Worm (Caenorhabditis elegans): ENCODE data around the gene ZC196.5.

Gene ZC196.5

ce11 chrV:8754670-8755069 lies 25.5 kb downstream of the ZC196.5 start, which contains the start of gene B0507.4:
Gene B0507.4 (plus strand): TSS chrV:8754970.
- no peak for TF ChIP-seq fos-1 (tag; optimal IDR thresholded peaks at IDR 0.05)
- no peak for TF ChIP-seq zag-1 (tag; optimal IDR thresholded peaks at IDR 0.05)
- TF ChIP-seq pqm-1 (tag; optimal IDR thresholded peaks at IDR 0.05): no peak
- no peak for TF ChIP-seq nhr-25 (tag; optimal IDR thresholded peaks at IDR 0.05)
- no peak for TF ChIP-seq ceh-9 (tag; optimal IDR thresholded peaks at IDR 0.05)

ce11 chrV:8758618-8759017 lies 29.4 kb downstream of the ZC196.5 start, which contains the start of gene B0507.7:
Gene B0507.7 (minus strand): TSS chrV:8758718.
- TF ChIP-seq sea-2 (GFP tag; optimal IDR thresholded peaks at IDR 0.05) (no peak), R02D3.7 (tag; optimal IDR thresholded peaks at IDR 0.05) (no peak)

DNA sequence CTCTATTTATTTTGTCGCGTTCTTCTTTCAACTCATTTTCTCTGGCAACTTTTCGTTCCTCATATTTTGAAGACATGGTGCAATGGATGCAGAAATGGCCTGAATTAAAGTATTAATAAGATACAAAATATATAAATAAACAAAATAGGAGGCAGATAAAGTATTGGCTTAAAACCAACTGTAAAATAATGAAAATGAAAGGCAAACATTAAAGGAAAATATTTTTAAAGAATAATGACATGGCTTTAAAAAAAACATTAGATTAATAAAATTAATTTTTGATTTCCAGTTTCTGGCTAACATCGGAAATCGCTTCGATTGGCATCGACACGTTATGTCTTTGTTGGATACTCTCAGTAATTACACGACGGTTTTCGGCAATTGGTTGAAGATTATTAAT lies 31.2 kb downstream of the ZC196.5 start, which contains the start of gene ddn-1:
Gene ddn-1, minus strand, starts transcription at position 101 of the 400 bp plus-strand sequence.
- TF ChIP-seq elt-1 (tag; optimal IDR thresholded peaks at IDR 0.05) (no peak), mml-1 (tag; optimal IDR thresholded peaks at IDR 0.05) (no peak), fos-1 (tag; optimal IDR thresholded peaks at IDR 0.05) (no peak), nfya-1 (tag; optimal IDR thresholded peaks at IDR 0.05; ENCODE audit: insufficient read depth) (no peak), nhr-237 (tag; optimal IDR thresholded peaks at IDR 0.05) (no peak), jun-1 (tag; optimal IDR thresholded peaks at IDR 0.05) (no peak), ama-1 (optimal IDR thresholded peaks at IDR 0.05) (no peak)

DNA sequence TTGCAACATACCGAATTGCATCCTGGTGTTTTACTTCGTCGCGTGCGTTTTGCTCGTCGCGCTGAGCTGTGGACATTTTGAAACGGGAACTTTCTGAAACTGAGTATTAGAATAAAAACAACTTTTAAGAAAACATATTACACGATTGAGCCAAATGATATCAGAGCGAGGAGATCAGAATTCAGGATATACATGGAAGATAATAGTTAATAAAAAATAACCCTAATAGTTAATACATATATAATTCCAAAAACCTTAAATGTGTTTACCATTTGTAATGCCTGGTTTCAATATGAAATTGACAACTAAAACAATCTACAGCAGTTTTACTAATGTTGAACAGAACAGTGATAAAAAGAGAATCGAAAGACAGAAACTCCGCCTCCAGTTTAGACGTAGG lies 33.7 kb downstream of the ZC196.5 start, which contains the start of gene B0507.8:
Gene B0507.8, minus strand, starts transcription at position 101 of the 400 bp plus-strand sequence.
- TF ChIP-seq eor-1 (tag; optimal IDR thresholded peaks at IDR 0.05): no peak
- TF ChIP-seq ceh-9 (tag; optimal IDR thresholded peaks at IDR 0.05): no peak
- TF ChIP-seq nhr-28 (tag; optimal IDR thresholded peaks at IDR 0.05): no peak
- no peak for TF ChIP-seq jun-1 (tag; optimal IDR thresholded peaks at IDR 0.05)
- no peak for TF ChIP-seq mml-1 (tag; optimal IDR thresholded peaks at IDR 0.05)
- no peak for TF ChIP-seq nhr-12 (tag; optimal IDR thresholded peaks at IDR 0.05)
- no peak for TF ChIP-seq nhr-76 (tag; optimal IDR thresholded peaks at IDR 0.05)
- no peak for TF ChIP-seq ztf-4 (tag; optimal IDR thresholded peaks at IDR 0.05)
- TF ChIP-seq unc-39 (tag; optimal IDR thresholded peaks at IDR 0.05): no peak
- no peak for TF ChIP-seq tbx-2 (tag; optimal IDR thresholded peaks at IDR 0.05)
- no peak for TF ChIP-seq nhr-77 (tag; optimal IDR thresholded peaks at IDR 0.05)
- TF ChIP-seq fkh-2 (tag; optimal IDR thresholded peaks at IDR 0.05): no peak
- no peak for TF ChIP-seq elt-1 (tag; optimal IDR thresholded peaks at IDR 0.05)
- no peak for TF ChIP-seq mdl-1 (tag; optimal IDR thresholded peaks at IDR 0.05)
- no peak for TF ChIP-seq ceh-28 (tag; optimal IDR thresholded peaks at IDR 0.05)
- TF ChIP-seq skn-1 (tag; optimal IDR thresholded peaks at IDR 0.05): no peak

- TF ChIP-seq nhr-67 (tag; optimal IDR thresholded peaks at IDR 0.05) (no peak), fos-1 (tag; optimal IDR thresholded peaks at IDR 0.05) (no peak), ceh-28 (tag; optimal IDR thresholded peaks at IDR 0.05) (no peak), nhr-23 (tag; optimal IDR thresholded peaks at IDR 0.05) (no peak), unc-39 (tag; optimal IDR thresholded peaks at IDR 0.05) (no peak), lin-15B (tag; optimal IDR thresholded peaks at IDR 0.05) (no peak), egl-5 (tag; optimal IDR thresholded peaks at IDR 0.05) (no peak), ama-1 (optimal IDR thresholded peaks at IDR 0.05) (no peak), unc-62 (GFP tag; optimal IDR thresholded peaks at IDR 0.05) (no peak), ZK546.5 (tag; optimal IDR thresholded peaks at IDR 0.05) (no peak), nhr-76 (tag; optimal IDR thresholded peaks at IDR 0.05) (no peak), nfya-1 (tag; optimal IDR thresholded peaks at IDR 0.05; ENCODE audit: insufficient read depth) (no peak), ztf-11 (tag; optimal IDR thresholded peaks at IDR 0.05) (no peak), elt-2 (tag; optimal IDR thresholded peaks at IDR 0.05) (no peak), hmg-11 (tag; optimal IDR thresholded peaks at IDR 0.05) (no peak), skn-1 (tag; optimal IDR thresholded peaks at IDR 0.05) (no peak), pqm-1 (tag; optimal IDR thresholded peaks at IDR 0.05) (no peak), fkh-2 (tag; optimal IDR thresholded peaks at IDR 0.05) (no peak), mml-1 (tag; optimal IDR thresholded peaks at IDR 0.05) (no peak)
Measured at ce11 chrV:8765938-8766337, 36.7 kb downstream of the ZC196.5 start, which contains the start of gene B0507.9. Gene B0507.9 (minus strand): TSS chrV:8766038.

ce11 chrV:8767041-8767440 lies 37.8 kb downstream of the ZC196.5 start:
- TF ChIP-seq pqm-1 (tag; optimal IDR thresholded peaks at IDR 0.05) (no peak), lin-15B (tag; optimal IDR thresholded peaks at IDR 0.05) (no peak), tbx-2 (tag; optimal IDR thresholded peaks at IDR 0.05) (no peak), nhr-237 (tag; optimal IDR thresholded peaks at IDR 0.05) (no peak), elt-2 (tag; optimal IDR thresholded peaks at IDR 0.05) (no peak), egl-5 (tag; optimal IDR thresholded peaks at IDR 0.05) (no peak), unc-39 (tag; optimal IDR thresholded peaks at IDR 0.05) (no peak), ceh-28 (tag; optimal IDR thresholded peaks at IDR 0.05) (no peak), pha-4 (tag; optimal IDR thresholded peaks at IDR 0.05) (no peak), daf-12 (tag; optimal IDR thresholded peaks at IDR 0.05) (no peak), ztf-4 (tag; optimal IDR thresholded peaks at IDR 0.05) (no peak), hmg-11 (tag; optimal IDR thresholded peaks at IDR 0.05) (no peak), sea-2 (GFP tag; optimal IDR thresholded peaks at IDR 0.05) (no peak), nhr-11 (tag; optimal IDR thresholded peaks at IDR 0.05) (no peak), snpc-4 (tag; optimal IDR thresholded peaks at IDR 0.05) (no peak), nfya-1 (tag; optimal IDR thresholded peaks at IDR 0.05; ENCODE audit: insufficient read depth) (no peak), mdl-1 (tag; optimal IDR thresholded peaks at IDR 0.05) (no peak), nhr-77 (tag; optimal IDR thresholded peaks at IDR 0.05) (no peak), egl-27 (tag; optimal IDR thresholded peaks at IDR 0.05) (no peak), lin-39 (tag; optimal IDR thresholded peaks at IDR 0.05) (no peak)

All from whole organism, L3 larva.